Fruit fly (Drosophila melanogaster) whole organism, embryonic: ENCODE measurements around the gene Bdp1.
A peak's percentile ranks its signal among the peaks of the same experiment; 100 is the strongest.

ENCODE experiments used
- Abd-B ChIP-seq: fragments of 200-800 bp; sonication (Bioruptor generic); optimal IDR thresholded peaks from 2 replicates; lab custom pipeline; 2018; ENCODE audit warnings: missing biosample characterization, mild to moderate bottlenecking, missing genetic modification characterization, moderate library complexity
- Atf3 ChIP-seq: fragments of 200-800 bp; sonication (Bioruptor generic); optimal IDR thresholded peaks from 3 replicates; lab custom pipeline; 2016; ENCODE audit warnings: missing biosample characterization, missing genetic modification characterization
- BEAF-32 ChIP-seq: fragments of 200-800 bp; sonication (Bioruptor generic); optimal IDR thresholded peaks from 3 replicates; lab custom pipeline; 2017; ENCODE audit warnings: missing biosample characterization, missing genetic modification characterization, mild to moderate bottlenecking, moderate library complexity, missing genetic modification reagents
- Bgb ChIP-seq: fragments of 200-800 bp; sonication (Bioruptor generic); IDR thresholded peaks from 2 replicates; pipeline ENCODE4 v1.3.6; 2022; ENCODE audit warnings: missing biosample characterization, missing genetic modification characterization; ENCODE audit not compliant: partially characterized antibody
- Blimp-1 ChIP-seq: fragments of 200-800 bp; sonication (Bioruptor generic); optimal IDR thresholded peaks from 3 replicates; lab custom pipeline; 2018; ENCODE audit warnings: missing biosample characterization, missing genetic modification characterization, mild to moderate bottlenecking, moderate library complexity, missing genetic modification reagents
- CG12219 ChIP-seq: fragments of 200-800 bp; sonication (Bioruptor generic); optimal IDR thresholded peaks from 3 replicates; lab custom pipeline; 2018; ENCODE audit warnings: missing biosample characterization, mild to moderate bottlenecking, missing genetic modification characterization
- CG12769 ChIP-seq: fragments of 200-800 bp; sonication (Bioruptor generic); optimal IDR thresholded peaks from 2 replicates; lab custom pipeline; 2019; ENCODE audit warnings: missing biosample characterization, mild to moderate bottlenecking, missing genetic modification characterization, moderate library complexity
- CG16779 ChIP-seq: fragments of 200-800 bp; sonication (Bioruptor generic); IDR thresholded peaks from 2 replicates; pipeline ENCODE4 v1.3.6; 2022; ENCODE audit warnings: missing biosample characterization, missing genetic modification characterization
- CG16863 ChIP-seq: fragments of 200-800 bp; sonication (Bioruptor generic); optimal IDR thresholded peaks from 3 replicates; lab custom pipeline; 2016; ENCODE audit warnings: missing biosample characterization, missing genetic modification characterization
- CG17328 ChIP-seq: fragments of 200-800 bp; sonication (Bioruptor generic); IDR thresholded peaks from 2 replicates; pipeline ENCODE4 v1.3.6; 2022; ENCODE audit warnings: missing biosample characterization, missing genetic modification characterization
- CG1792 ChIP-seq: fragments of 200-800 bp; sonication (Bioruptor generic); optimal IDR thresholded peaks from 2 replicates; lab custom pipeline; 2016; ENCODE audit warnings: missing biosample characterization, missing genetic modification characterization
- CG18476 ChIP-seq: fragments of 200-800 bp; sonication (Bioruptor generic); optimal IDR thresholded peaks from 2 replicates; lab custom pipeline; 2016; ENCODE audit warnings: missing biosample characterization, mild to moderate bottlenecking, missing genetic modification characterization
- CG30020 ChIP-seq: fragments of 200-800 bp; optimal IDR thresholded peaks from 2 replicates; lab custom pipeline; 2019; ENCODE audit warnings: missing biosample characterization, mild to moderate bottlenecking, missing genetic modification characterization, moderate library complexity
- CG6683 ChIP-seq: fragments of 200-800 bp; sonication (Bioruptor generic); optimal IDR thresholded peaks from 2 replicates; lab custom pipeline; 2017; ENCODE audit warnings: missing biosample characterization, mild to moderate bottlenecking, missing genetic modification characterization, missing genetic modification reagents
- CG7745 ChIP-seq: fragments of 200-800 bp; sonication (Bioruptor generic); optimal IDR thresholded peaks from 2 replicates; lab custom pipeline; 2018; ENCODE audit warnings: missing biosample characterization, mild to moderate bottlenecking, missing genetic modification characterization, moderate library complexity
- CG7786 ChIP-seq: fragments of 200-800 bp; sonication (Bioruptor generic); optimal IDR thresholded peaks from 2 replicates; lab custom pipeline; 2016; ENCODE audit warnings: missing biosample characterization, missing genetic modification characterization
- CG7839 ChIP-seq: fragments of 200-800 bp; sonication (Bioruptor generic); optimal IDR thresholded peaks from 3 replicates; lab custom pipeline; 2018; ENCODE audit warnings: missing biosample characterization, mild to moderate bottlenecking, missing genetic modification characterization, moderate library complexity
- CG8359 ChIP-seq: fragments of 200-800 bp; sonication (Bioruptor generic); optimal IDR thresholded peaks from 2 replicates; lab custom pipeline; 2017; ENCODE audit warnings: missing biosample characterization, mild to moderate bottlenecking, missing genetic modification characterization, borderline replicate concordance
- CG9797 ChIP-seq: fragments of 200-800 bp; sonication (Bioruptor generic); optimal IDR thresholded peaks from 3 replicates; lab custom pipeline; 2018; ENCODE audit warnings: missing biosample characterization, mild to moderate bottlenecking, missing genetic modification characterization
- CHES-1-like ChIP-seq: fragments of 200-800 bp; sonication (Bioruptor generic); optimal IDR thresholded peaks from 2 replicates; lab custom pipeline; 2016; ENCODE audit warnings: missing biosample characterization, missing genetic modification characterization
- Dref ChIP-seq: fragments of 200-800 bp; sonication (Bioruptor generic); IDR thresholded peaks from 2 replicates; pipeline ENCODE4 v1.3.6; 2022; ENCODE audit warnings: missing biosample characterization, missing genetic modification characterization
- E2f2 ChIP-seq: fragments of 200-800 bp; sonication (Bioruptor generic); IDR thresholded peaks from 2 replicates; pipeline ENCODE4 v1.3.6; 2022; ENCODE audit warnings: missing biosample characterization, missing genetic modification characterization
- Ets65A ChIP-seq: fragments of 200-800 bp; sonication (Bioruptor generic); peaks from one replicate; lab custom pipeline; 2016; ENCODE audit warnings: missing biosample characterization, missing genetic modification characterization
- H2.0 ChIP-seq: fragments of 200-800 bp; sonication (Bioruptor generic); IDR thresholded peaks from 2 replicates; pipeline ENCODE4 v1.3.6; 2022; ENCODE audit warnings: missing biosample characterization, missing genetic modification characterization
- HHEX ChIP-seq: fragments of 200-800 bp; sonication (Bioruptor generic); optimal IDR thresholded peaks from 3 replicates; lab custom pipeline; 2017; ENCODE audit warnings: missing biosample characterization, mild to moderate bottlenecking, missing genetic modification characterization, missing genetic modification reagents
- HmgZ ChIP-seq: fragments of 200-800 bp; sonication (Bioruptor generic); optimal IDR thresholded peaks from 2 replicates; lab custom pipeline; 2018; ENCODE audit warnings: missing biosample characterization, mild to moderate bottlenecking, missing genetic modification characterization
- Lim3 ChIP-seq: fragments of 200-800 bp; sonication (Bioruptor generic); IDR thresholded peaks from 2 replicates; pipeline ENCODE4 v1.3.6; 2022; ENCODE audit warnings: missing biosample characterization, missing genetic modification characterization
- NC2β ChIP-seq: fragments of 200-800 bp; sonication (Bioruptor generic); optimal IDR thresholded peaks from 2 replicates; lab custom pipeline; 2016; ENCODE audit warnings: missing biosample characterization, missing genetic modification characterization
- Pdp1 ChIP-seq, 2 experiments: fragments of 200-800 bp; sonication (Bioruptor generic); optimal IDR thresholded peaks; 3 replicates each; lab custom pipeline; 2016; ENCODE audit warnings: missing biosample characterization in 2 of 2, missing genetic modification characterization in 2 of 2, mild to moderate bottlenecking in 1 of 2, moderate library complexity in 1 of 2
- Tbp ChIP-seq: fragments of >200 bp; optimal IDR thresholded peaks from 2 replicates; lab custom pipeline; 2018; ENCODE audit warnings: missing biosample characterization, missing genetic modification characterization
- Vsx1 ChIP-seq: fragments of 200-800 bp; sonication (Bioruptor generic); optimal IDR thresholded peaks from 2 replicates; lab custom pipeline; 2017; ENCODE audit warnings: missing biosample characterization, mild to moderate bottlenecking, missing genetic modification characterization, missing genetic modification reagents
- Xbp1 ChIP-seq: fragments of 200-800 bp; sonication (Bioruptor generic); optimal IDR thresholded peaks from 3 replicates; lab custom pipeline; 2016; ENCODE audit warnings: missing biosample characterization, mild to moderate bottlenecking, missing genetic modification characterization
- ab ChIP-seq: fragments of 200-800 bp; sonication (Bioruptor generic); optimal IDR thresholded peaks from 2 replicates; lab custom pipeline; 2016; ENCODE audit warnings: missing biosample characterization, missing genetic modification characterization
- danr ChIP-seq: fragments of 200-800 bp; sonication (Bioruptor generic); IDR thresholded peaks from 2 replicates; pipeline ENCODE4 v1.3.6; 2022; ENCODE audit warnings: missing biosample characterization, missing genetic modification characterization
- disco-r ChIP-seq: fragments of 200-800 bp; sonication (Bioruptor generic); optimal IDR thresholded peaks from 2 replicates; lab custom pipeline; 2016; ENCODE audit warnings: missing biosample characterization, missing genetic modification characterization
- ems ChIP-seq: fragments of 200-800 bp; sonication (Bioruptor generic); optimal IDR thresholded peaks from 3 replicates; lab custom pipeline; 2016; ENCODE audit warnings: missing biosample characterization, missing genetic modification characterization
- ewg ChIP-seq: fragments of 200-800 bp; sonication (Bioruptor generic); optimal IDR thresholded peaks from 3 replicates; lab custom pipeline; 2017; ENCODE audit warnings: mild to moderate bottlenecking, missing biosample characterization, missing genetic modification reagents, missing genetic modification characterization
- fd64A ChIP-seq: fragments of 200-800 bp; sonication (Bioruptor generic); optimal IDR thresholded peaks from 3 replicates; lab custom pipeline; 2018; ENCODE audit warnings: missing biosample characterization, mild to moderate bottlenecking, missing genetic modification characterization
- insv ChIP-seq, 2 experiments: fragments of 200-800 bp; sonication (Bioruptor generic); optimal IDR thresholded peaks; 3 replicates each; lab custom pipeline; 2016 to 2018; ENCODE audit warnings: missing biosample characterization in 2 of 2, missing genetic modification characterization in 2 of 2
- knrl ChIP-seq: fragments of 200-800 bp; sonication (Bioruptor generic); IDR thresholded peaks from 3 replicates; pipeline ENCODE4 v1.3.6; 2022; ENCODE audit warnings: missing biosample characterization, missing genetic modification characterization; ENCODE audit not compliant: partially characterized antibody
- lbe ChIP-seq: fragments of 200-800 bp; sonication (Bioruptor generic); optimal IDR thresholded peaks from 2 replicates; lab custom pipeline; 2016; ENCODE audit warnings: missing biosample characterization, mild to moderate bottlenecking, missing genetic modification characterization
- maf-S ChIP-seq: fragments of 200-800 bp; sonication (Bioruptor generic); optimal IDR thresholded peaks from 2 replicates; lab custom pipeline; 2016; ENCODE audit warnings: missing biosample characterization, missing genetic modification characterization
- odd ChIP-seq: fragments of 200-800 bp; sonication (Bioruptor generic); optimal IDR thresholded peaks from 2 replicates; lab custom pipeline; 2017; ENCODE audit warnings: missing biosample characterization, mild to moderate bottlenecking, missing genetic modification characterization
- otp ChIP-seq: fragments of 200-800 bp; sonication (Bioruptor generic); IDR thresholded peaks from 3 replicates; pipeline ENCODE4, ENCODE4 v1.3.6; 2022; ENCODE audit warnings: missing biosample characterization, missing genetic modification characterization
- ro ChIP-seq: fragments of 200-800 bp; sonication (Bioruptor generic); IDR thresholded peaks from 2 replicates; pipeline ENCODE4 v1.3.6; 2022; ENCODE audit warnings: missing biosample characterization, missing genetic modification characterization
- scrt ChIP-seq: fragments of 200-800 bp; sonication (Bioruptor generic); optimal IDR thresholded peaks from 2 replicates; lab custom pipeline; 2018; ENCODE audit warnings: missing biosample characterization, mild to moderate bottlenecking, missing genetic modification characterization, moderate library complexity
- sisA ChIP-seq: fragments of 200-800 bp; sonication (Bioruptor generic); IDR thresholded peaks from 2 replicates; pipeline ENCODE4 v1.3.6; 2022; ENCODE audit warnings: missing biosample characterization, missing genetic modification characterization
- toy ChIP-seq: fragments of 200-800 bp; sonication (Bioruptor generic); IDR thresholded peaks from 2 replicates; pipeline ENCODE4 v1.3.6; 2022; ENCODE audit warnings: missing biosample characterization, missing genetic modification characterization
- tx ChIP-seq: fragments of 200-800 bp; sonication (Bioruptor generic); optimal IDR thresholded peaks from 2 replicates; lab custom pipeline; 2016; ENCODE audit warnings: missing biosample characterization, missing genetic modification characterization
- unpg ChIP-seq: fragments of 200-800 bp; sonication (Bioruptor generic); optimal IDR thresholded peaks from 3 replicates; lab custom pipeline; 2018; ENCODE audit warnings: missing biosample characterization, mild to moderate bottlenecking, missing genetic modification characterization, moderate library complexity
- vfl ChIP-seq: fragments of 200-800 bp; sonication (Bioruptor generic); optimal IDR thresholded peaks from 2 replicates; lab custom pipeline; 2016; ENCODE audit warnings: missing biosample characterization, missing genetic modification characterization

The Bdp1 gene

dm6 chr2L:13387255-13387654 lies 13.6 kb upstream of the Bdp1 start, which contains the start of the genes Ing5 and CG7099 (continued):
- TF ChIP-seq Pdp1 (GFP tag; optimal IDR thresholded peaks at IDR 0.05; lab: Kevin White, UChicago) = peak; percentile 92 to 94
- peak; percentile 90 for TF ChIP-seq ro (GFP tag; lab: Robert Waterston, UW)
- TF ChIP-seq Xbp1 = peak; percentile 99
- peak; percentile 93 for TF ChIP-seq Vsx1 (GFP tag; lab: Kevin White, UChicago)
- TF ChIP-seq CG1792 (GFP tag; lab: Kevin White, UChicago) = peak; percentile 59
- peak; percentile 94 for TF ChIP-seq Blimp-1
- peak; percentile 22 for TF ChIP-seq CG9797
- TF ChIP-seq Bgb (GFP tag; lab: Robert Waterston, UW) = peak; percentile 75
- TF ChIP-seq Tbp = no peak
- peak; percentile 90 for TF ChIP-seq danr
- peak; percentile 73 for TF ChIP-seq CG8359 (GFP tag; lab: Kevin White, UChicago)
- peak; percentile 87 for TF ChIP-seq CG16863 (GFP tag; lab: Kevin White, UChicago)
- TF ChIP-seq vfl (GFP tag; lab: Kevin White, UChicago) = peak; percentile 94
- TF ChIP-seq disco-r (GFP tag; lab: Kevin White, UChicago) = peak; percentile 66
- TF ChIP-seq CHES-1-like (GFP tag; lab: Kevin White, UChicago) = peak; percentile 88
- peak; percentile 97 for TF ChIP-seq unpg (GFP tag; lab: Kevin White, UChicago)
- TF ChIP-seq CG30020 (tag; lab: Kevin White, UChicago) = peak; percentile 87
- peak; percentile 85 for TF ChIP-seq odd (GFP tag; lab: Kevin White, UChicago)
- peak; percentile 95 for TF ChIP-seq CG16779 (GFP tag; lab: Robert Waterston, UW)
- TF ChIP-seq HmgZ (tag; lab: Kevin White, UChicago) = peak; percentile 97
- peak; percentile 90 for TF ChIP-seq Atf3 (GFP tag; lab: Kevin White, UChicago)
- TF ChIP-seq ab (GFP tag; lab: Kevin White, UChicago) = peak; percentile 89
- peak; percentile 54 for TF ChIP-seq CG7745 (tag; lab: Kevin White, UChicago)
- peak; percentile 75 for TF ChIP-seq Dref (GFP tag; lab: Robert Waterston, UW)
- peak; percentile 88 for TF ChIP-seq tx (GFP tag; lab: Kevin White, UChicago)
- TF ChIP-seq lbe (GFP tag; lab: Kevin White, UChicago) = peak; percentile 95
- TF ChIP-seq E2f2 (GFP tag; lab: Robert Waterston, UW) = peak; percentile 81
- TF ChIP-seq ems (GFP tag; lab: Kevin White, UChicago) = peak; percentile 95
- TF ChIP-seq CG6683 (GFP tag; lab: Kevin White, UChicago) = peak; percentile 85
- peak; percentile 91 for TF ChIP-seq maf-S (GFP tag; lab: Kevin White, UChicago)
- no peak for TF ChIP-seq CG12769 (tag; lab: Kevin White, UChicago)
- peak; percentile 98 for TF ChIP-seq Abd-B (GFP tag; lab: Kevin White, UChicago)
- TF ChIP-seq scrt (GFP tag; lab: Kevin White, UChicago) = peak; percentile 92
- peak; percentile 97 for TF ChIP-seq CG7839 (tag; lab: Kevin White, UChicago)
- TF ChIP-seq H2.0 (GFP tag; lab: Robert Waterston, UW) = peak; percentile 96
- peak; percentile 88 for TF ChIP-seq Lim3
- TF ChIP-seq CG18476 (GFP tag; lab: Kevin White, UChicago) = peak; percentile 95
- TF ChIP-seq ewg = peak; percentile 93
- TF ChIP-seq CG17328 = peak; percentile 96
- peak; percentile 98 for TF ChIP-seq Ets65A
- peak; percentile 95 for TF ChIP-seq HHEX (GFP tag; lab: Kevin White, UChicago)
- peak; percentile 77 for TF ChIP-seq fd64A (GFP tag; lab: Kevin White, UChicago)
- peak; percentile 86 for TF ChIP-seq CG7786 (GFP tag; lab: Kevin White, UChicago)
- peak; percentile 97 for TF ChIP-seq otp (GFP tag; lab: Robert Waterston, UW)
- TF ChIP-seq BEAF-32 (GFP tag; lab: Kevin White, UChicago) = peak; percentile 70
- TF ChIP-seq knrl = peak; percentile 78
- TF ChIP-seq toy (GFP tag; lab: Robert Waterston, UW) = peak; percentile 87
- TF ChIP-seq insv (GFP tag; optimal IDR thresholded peaks at IDR 0.05; lab: Kevin White, UChicago) = peak in 1 of 2 experiments; percentile 73
- TF ChIP-seq CG12219 (GFP tag; lab: Kevin White, UChicago) = peak; percentile 85
- peak; percentile 97 for TF ChIP-seq sisA (GFP tag; lab: Robert Waterston, UW)
- TF ChIP-seq NC2β (GFP tag; lab: Kevin White, UChicago) = peak; percentile 91
